Worm (Caenorhabditis elegans) whole organism, mixed stage, embryonic: ENCODE results near the gene T23F11.11.
A peak's percentile ranks its signal among the peaks of the same experiment; 100 is the strongest.

ENCODE experiments used
- M03D4.4 ChIP-seq: sonication (generic microtip); optimal IDR thresholded peaks from 2 replicates; lab custom pipeline; 2017; ENCODE audit warnings: mild to moderate bottlenecking, missing genetic modification characterization, missing compliant biosample characterization
- blmp-1 ChIP-seq: fragments of 150-350 bp; optimal IDR thresholded peaks from 2 replicates; lab custom pipeline; 2014; ENCODE audit warnings: missing biosample characterization, missing genetic modification characterization
- ceh-39 ChIP-seq: fragments of 150-350 bp; optimal IDR thresholded peaks from 2 replicates; lab custom pipeline; 2014; ENCODE audit warnings: missing biosample characterization, missing genetic modification characterization
- ceh-43 ChIP-seq: fragments of 200-800 bp; sonication (Bioruptor generic); optimal IDR thresholded peaks from 2 replicates; lab custom pipeline; 2018; ENCODE audit warnings: mild to moderate bottlenecking, missing genetic modification characterization, moderate library complexity, missing compliant biosample characterization
- ceh-83 ChIP-seq: fragments of 200-800 bp; sonication (Bioruptor generic); optimal IDR thresholded peaks from 2 replicates; lab custom pipeline; 2018; ENCODE audit warnings: mild to moderate bottlenecking, missing genetic modification characterization, missing compliant biosample characterization
- ces-1 ChIP-seq: fragments of 150-350 bp; optimal IDR thresholded peaks from 2 replicates; lab custom pipeline; 2014; ENCODE audit warnings: missing biosample characterization, missing genetic modification reagents, missing genetic modification characterization
- cnd-1 ChIP-seq: fragments of 200-800 bp; sonication (Bioruptor generic); optimal IDR thresholded peaks from 2 replicates; lab custom pipeline; 2018; ENCODE audit warnings: mild to moderate bottlenecking, missing genetic modification characterization, missing compliant biosample characterization
- drap-1 ChIP-seq: fragments of 200-800 bp; sonication (Bioruptor generic); optimal IDR thresholded peaks from 3 replicates; lab custom pipeline; 2018; ENCODE audit warnings: mild to moderate bottlenecking, missing genetic modification characterization, missing compliant biosample characterization
- elt-1 ChIP-seq: sonication (generic microtip); optimal IDR thresholded peaks from 2 replicates; lab custom pipeline; 2017; ENCODE audit warnings: missing genetic modification characterization, mild to moderate bottlenecking, missing compliant biosample characterization, antibody characterized with exemption, moderate library complexity, borderline replicate concordance; ENCODE audit not compliant: insufficient read depth
- elt-3 ChIP-seq: fragments of 150-350 bp; optimal IDR thresholded peaks from 2 replicates; lab custom pipeline; 2014; ENCODE audit warnings: missing biosample characterization, missing genetic modification characterization
- flh-1 ChIP-seq: fragments of 200-800 bp; sonication (Bioruptor generic); optimal IDR thresholded peaks from 2 replicates; lab custom pipeline; 2018; ENCODE audit warnings: mild to moderate bottlenecking, missing genetic modification characterization, moderate library complexity, missing compliant biosample characterization
- ham-2 ChIP-seq: fragments of 200-800 bp; sonication (Bioruptor generic); optimal IDR thresholded peaks from 2 replicates; lab custom pipeline; 2018; ENCODE audit warnings: mild to moderate bottlenecking, missing genetic modification characterization, missing compliant biosample characterization
- hlh-1 ChIP-seq: fragments of 150-350 bp; optimal IDR thresholded peaks from 2 replicates; lab custom pipeline; 2014; ENCODE audit warnings: missing biosample characterization, missing genetic modification reagents, missing genetic modification characterization
- lin-13 ChIP-seq: fragments of 150-350 bp; optimal IDR thresholded peaks from 2 replicates; lab custom pipeline; 2014; ENCODE audit warnings: missing biosample characterization, missing genetic modification characterization
- lin-32 ChIP-seq: fragments of 200-800 bp; sonication (Bioruptor generic); optimal IDR thresholded peaks from 2 replicates; lab custom pipeline; 2018; ENCODE audit warnings: mild to moderate bottlenecking, missing genetic modification characterization, missing compliant biosample characterization
- lsy-2 ChIP-seq: fragments of 150-350 bp; optimal IDR thresholded peaks from 2 replicates; lab custom pipeline; 2014; ENCODE audit warnings: missing biosample characterization, missing genetic modification characterization
- mab-5 ChIP-seq: fragments of 150-350 bp; optimal IDR thresholded peaks from 2 replicates; lab custom pipeline; 2014; ENCODE audit warnings: missing biosample characterization, missing genetic modification characterization
- mls-2 ChIP-seq: sonication (generic microtip); optimal IDR thresholded peaks from 2 replicates; lab custom pipeline; 2016; ENCODE audit warnings: mild to moderate bottlenecking, missing genetic modification characterization, moderate library complexity, missing compliant biosample characterization
- nhr-12 ChIP-seq: fragments of 150-350 bp; optimal IDR thresholded peaks from 2 replicates; lab custom pipeline; 2014; ENCODE audit warnings: missing biosample characterization, missing genetic modification characterization
- nhr-2 ChIP-seq: fragments of 150-350 bp; optimal IDR thresholded peaks from 2 replicates; lab custom pipeline; 2014; ENCODE audit warnings: missing biosample characterization, missing genetic modification characterization
- nhr-237 ChIP-seq: fragments of 150-350 bp; optimal IDR thresholded peaks from 2 replicates; lab custom pipeline; 2014; ENCODE audit warnings: missing biosample characterization, missing genetic modification characterization
- nhr-28 ChIP-seq: fragments of 150-350 bp; optimal IDR thresholded peaks from 2 replicates; lab custom pipeline; 2014; ENCODE audit warnings: missing biosample characterization, missing genetic modification characterization
- nhr-76 ChIP-seq: sonication (generic microtip); optimal IDR thresholded peaks from 2 replicates; lab custom pipeline; 2017; ENCODE audit warnings: missing biosample characterization, missing genetic modification characterization
- pha-4 ChIP-seq: fragments of 150-350 bp; optimal IDR thresholded peaks from 2 replicates; lab custom pipeline; 2018; ENCODE audit warnings: missing biosample characterization, missing genetic modification reagents, missing genetic modification characterization
- snpc-4 ChIP-seq: fragments of 150-350 bp; optimal IDR thresholded peaks from 2 replicates; lab custom pipeline; 2014; ENCODE audit warnings: missing biosample characterization, missing genetic modification characterization
- unc-120 ChIP-seq: sonication (generic microtip); optimal IDR thresholded peaks from 2 replicates; lab custom pipeline; 2017; ENCODE audit warnings: missing genetic modification characterization, missing compliant biosample characterization; ENCODE audit not compliant: poor library complexity, severe bottlenecking
- unc-62 ChIP-seq: fragments of 150-350 bp; optimal IDR thresholded peaks from 2 replicates; lab custom pipeline; 2014; ENCODE audit warnings: missing biosample characterization, missing genetic modification reagents, missing genetic modification characterization
- zip-8 ChIP-seq: fragments of 150-350 bp; optimal IDR thresholded peaks from 2 replicates; lab custom pipeline; 2014; ENCODE audit warnings: missing biosample characterization, missing genetic modification characterization
- ztf-11 ChIP-seq: fragments of 150-350 bp; optimal IDR thresholded peaks from 2 replicates; lab custom pipeline; 2014; ENCODE audit warnings: missing biosample characterization, missing genetic modification characterization

The T23F11.11 gene

ce11 chrIII:4688965-4689364, 17.6 kb upstream of the T23F11.11 start, which contains the start of gene ppat-1:
TSS of gene ppat-1 (plus strand) at chrIII:4689280.
- TF ChIP-seq zip-8 (tag; lab: Kevin White, UChicago) (no peak), ceh-39 (tag; lab: Kevin White, UChicago) (no peak), nhr-76 (no peak), M03D4.4 (tag; lab: Kevin White, UChicago) (no peak), nhr-28 (tag; lab: Kevin White, UChicago) (no peak), ztf-11 (tag; lab: Kevin White, UChicago) (no peak), lsy-2 (tag; lab: Kevin White, UChicago) (no peak), snpc-4 (tag; lab: Kevin White, UChicago) (no peak), ces-1 (no peak), cnd-1 (tag; lab: Kevin White, UChicago) (no peak), pha-4 (tag; lab: Kevin White, UChicago) (no peak), blmp-1 (tag; lab: Kevin White, UChicago) (no peak), unc-120 (tag; lab: Kevin White, UChicago) (no peak), unc-62 (GFP tag; lab: Kevin White, UChicago) (no peak), lin-32 (GFP tag; lab: Kevin White, UChicago) (no peak), nhr-12 (tag; lab: Kevin White, UChicago) (no peak), ceh-43 (GFP tag; lab: Kevin White, UChicago) (no peak)

- TF ChIP-seq lin-32 (GFP tag; lab: Kevin White, UChicago) (no peak), unc-62 (GFP tag; lab: Kevin White, UChicago) (no peak), nhr-2 (tag; lab: Kevin White, UChicago) (no peak), ham-2 (GFP tag; lab: Kevin White, UChicago) (no peak), hlh-1 (no peak), ztf-11 (tag; lab: Kevin White, UChicago) (no peak), mls-2 (tag; lab: Kevin White, UChicago) (no peak), lin-13 (tag; lab: Kevin White, UChicago) (no peak), elt-1 (tag; lab: Kevin White, UChicago) (no peak), nhr-12 (tag; lab: Kevin White, UChicago) (no peak), ceh-83 (GFP tag; lab: Kevin White, UChicago) (no peak), pha-4 (tag; lab: Kevin White, UChicago) (no peak), ces-1 (no peak), elt-3 (tag; lab: Kevin White, UChicago) (no peak), nhr-76 (no peak), drap-1 (no peak)
These were observed 17.0 kb upstream of the T23F11.11 start, which contains the start of gene tag-243 for ce11 chrIII:4688356-4688755. TSS of gene tag-243 (minus strand) at chrIII:4688456.

- TF ChIP-seq nhr-237 (tag; lab: Kevin White, UChicago) = no peak
- peak; percentile 60 for TF ChIP-seq unc-62 (GFP tag; lab: Kevin White, UChicago)
- TF ChIP-seq, all 35 proteins: peak for 1
These were observed 15.7 kb upstream of the T23F11.11 start for ce11 chrIII:4687134-4687533.

- TF ChIP-seq nhr-76 (no peak), ham-2 (GFP tag; lab: Kevin White, UChicago) (no peak), nhr-2 (tag; lab: Kevin White, UChicago) (no peak), unc-120 (tag; lab: Kevin White, UChicago) (no peak), flh-1 (GFP tag; lab: Kevin White, UChicago) (no peak), drap-1 (no peak), lsy-2 (tag; lab: Kevin White, UChicago) (no peak), elt-3 (tag; lab: Kevin White, UChicago) (no peak), snpc-4 (tag; lab: Kevin White, UChicago) (no peak), M03D4.4 (tag; lab: Kevin White, UChicago) (no peak), lin-13 (tag; lab: Kevin White, UChicago) (no peak)
These were observed 8.6 kb upstream of the T23F11.11 start, which contains the start of gene srg-11 for ce11 chrIII:4679963-4680484. TSS of gene srg-11 (plus strand) at chrIII:4680013.

ce11 chrIII:4677466-4677865, 6.1 kb upstream of the T23F11.11 start, which contains the start of gene srg-10:
TSS of gene srg-10 (plus strand) at chrIII:4677766.
- TF ChIP-seq unc-62 (GFP tag; lab: Kevin White, UChicago) (no peak), nhr-76 (no peak), mab-5 (tag; lab: Kevin White, UChicago) (no peak), snpc-4 (tag; lab: Kevin White, UChicago) (no peak), cnd-1 (tag; lab: Kevin White, UChicago) (no peak), ztf-11 (tag; lab: Kevin White, UChicago) (no peak), drap-1 (no peak)
